Worm (Caenorhabditis elegans): Measurements from ENCODE around the gene lad-2.

ce11 chrIV:2935194-2935593 lies 43.1 kb downstream of the lad-2 start:
- TF ChIP-seq nhr-25 (tag; optimal IDR thresholded peaks at IDR 0.05) (no peak), R02D3.7 (tag; optimal IDR thresholded peaks at IDR 0.05) (no peak), fos-1 (tag; optimal IDR thresholded peaks at IDR 0.05) (no peak), mdl-1 (tag; optimal IDR thresholded peaks at IDR 0.05) (no peak)

Measured in whole organism, L2 larva.